Worm (Caenorhabditis elegans) whole organism, mixed stage, embryonic: ENCODE data around the gene dpy-17.

Experiments
- M03D4.4 ChIP-seq: sonication (generic microtip); optimal IDR thresholded peaks from 2 replicates; lab custom pipeline; 2017; ENCODE audit warnings: mild to moderate bottlenecking, missing genetic modification characterization, missing compliant biosample characterization
- bed-3 ChIP-seq: fragments of 200-800 bp; sonication (Bioruptor generic); optimal IDR thresholded peaks from 3 replicates; lab custom pipeline; 2018; ENCODE audit warnings: mild to moderate bottlenecking, missing genetic modification characterization, moderate library complexity, missing compliant biosample characterization
- blmp-1 ChIP-seq: fragments of 150-350 bp; optimal IDR thresholded peaks from 2 replicates; lab custom pipeline; 2014; ENCODE audit warnings: missing biosample characterization, missing genetic modification characterization
- ceh-39 ChIP-seq: fragments of 150-350 bp; optimal IDR thresholded peaks from 2 replicates; lab custom pipeline; 2014; ENCODE audit warnings: missing biosample characterization, missing genetic modification characterization
- ceh-43 ChIP-seq: fragments of 200-800 bp; sonication (Bioruptor generic); optimal IDR thresholded peaks from 2 replicates; lab custom pipeline; 2018; ENCODE audit warnings: mild to moderate bottlenecking, missing genetic modification characterization, moderate library complexity, missing compliant biosample characterization
- ceh-83 ChIP-seq: fragments of 200-800 bp; sonication (Bioruptor generic); optimal IDR thresholded peaks from 2 replicates; lab custom pipeline; 2018; ENCODE audit warnings: mild to moderate bottlenecking, missing genetic modification characterization, missing compliant biosample characterization
- ces-1 ChIP-seq: fragments of 150-350 bp; optimal IDR thresholded peaks from 2 replicates; lab custom pipeline; 2014; ENCODE audit warnings: missing biosample characterization, missing genetic modification reagents, missing genetic modification characterization
- cnd-1 ChIP-seq: fragments of 200-800 bp; sonication (Bioruptor generic); optimal IDR thresholded peaks from 2 replicates; lab custom pipeline; 2018; ENCODE audit warnings: mild to moderate bottlenecking, missing genetic modification characterization, missing compliant biosample characterization
- drap-1 ChIP-seq: fragments of 200-800 bp; sonication (Bioruptor generic); optimal IDR thresholded peaks from 3 replicates; lab custom pipeline; 2018; ENCODE audit warnings: mild to moderate bottlenecking, missing genetic modification characterization, missing compliant biosample characterization
- elt-1 ChIP-seq: sonication (generic microtip); optimal IDR thresholded peaks from 2 replicates; lab custom pipeline; 2017; ENCODE audit warnings: missing genetic modification characterization, mild to moderate bottlenecking, missing compliant biosample characterization, antibody characterized with exemption, moderate library complexity, borderline replicate concordance; ENCODE audit not compliant: insufficient read depth
- elt-3 ChIP-seq: fragments of 150-350 bp; optimal IDR thresholded peaks from 2 replicates; lab custom pipeline; 2014; ENCODE audit warnings: missing biosample characterization, missing genetic modification characterization
- flh-1 ChIP-seq: fragments of 200-800 bp; sonication (Bioruptor generic); optimal IDR thresholded peaks from 2 replicates; lab custom pipeline; 2018; ENCODE audit warnings: mild to moderate bottlenecking, missing genetic modification characterization, moderate library complexity, missing compliant biosample characterization
- ham-2 ChIP-seq: fragments of 200-800 bp; sonication (Bioruptor generic); optimal IDR thresholded peaks from 2 replicates; lab custom pipeline; 2018; ENCODE audit warnings: mild to moderate bottlenecking, missing genetic modification characterization, missing compliant biosample characterization
- hlh-1 ChIP-seq: fragments of 150-350 bp; optimal IDR thresholded peaks from 2 replicates; lab custom pipeline; 2014; ENCODE audit warnings: missing biosample characterization, missing genetic modification reagents, missing genetic modification characterization
- lin-13 ChIP-seq: fragments of 150-350 bp; optimal IDR thresholded peaks from 2 replicates; lab custom pipeline; 2014; ENCODE audit warnings: missing biosample characterization, missing genetic modification characterization
- lin-32 ChIP-seq: fragments of 200-800 bp; sonication (Bioruptor generic); optimal IDR thresholded peaks from 2 replicates; lab custom pipeline; 2018; ENCODE audit warnings: mild to moderate bottlenecking, missing genetic modification characterization, missing compliant biosample characterization
- lsy-2 ChIP-seq: fragments of 150-350 bp; optimal IDR thresholded peaks from 2 replicates; lab custom pipeline; 2014; ENCODE audit warnings: missing biosample characterization, missing genetic modification characterization
- mab-5 ChIP-seq: fragments of 150-350 bp; optimal IDR thresholded peaks from 2 replicates; lab custom pipeline; 2014; ENCODE audit warnings: missing biosample characterization, missing genetic modification characterization
- mep-1 ChIP-seq: fragments of 150-350 bp; optimal IDR thresholded peaks from 2 replicates; lab custom pipeline; 2017; ENCODE audit warnings: missing biosample characterization, missing genetic modification reagents, missing genetic modification characterization, inconsistent platforms
- mls-2 ChIP-seq: sonication (generic microtip); optimal IDR thresholded peaks from 2 replicates; lab custom pipeline; 2016; ENCODE audit warnings: mild to moderate bottlenecking, missing genetic modification characterization, moderate library complexity, missing compliant biosample characterization
- nhr-12 ChIP-seq: fragments of 150-350 bp; optimal IDR thresholded peaks from 2 replicates; lab custom pipeline; 2014; ENCODE audit warnings: missing biosample characterization, missing genetic modification characterization
- nhr-2 ChIP-seq: fragments of 150-350 bp; optimal IDR thresholded peaks from 2 replicates; lab custom pipeline; 2014; ENCODE audit warnings: missing biosample characterization, missing genetic modification characterization
- nhr-237 ChIP-seq: fragments of 150-350 bp; optimal IDR thresholded peaks from 2 replicates; lab custom pipeline; 2014; ENCODE audit warnings: missing biosample characterization, missing genetic modification characterization
- nhr-28 ChIP-seq: fragments of 150-350 bp; optimal IDR thresholded peaks from 2 replicates; lab custom pipeline; 2014; ENCODE audit warnings: missing biosample characterization, missing genetic modification characterization
- nhr-76 ChIP-seq: sonication (generic microtip); optimal IDR thresholded peaks from 2 replicates; lab custom pipeline; 2017; ENCODE audit warnings: missing biosample characterization, missing genetic modification characterization
- pha-4 ChIP-seq: fragments of 150-350 bp; optimal IDR thresholded peaks from 2 replicates; lab custom pipeline; 2018; ENCODE audit warnings: missing biosample characterization, missing genetic modification reagents, missing genetic modification characterization
- sem-2 ChIP-seq: fragments of 200-800 bp; sonication (Bioruptor generic); optimal IDR thresholded peaks from 2 replicates; lab custom pipeline; 2018; ENCODE audit warnings: mild to moderate bottlenecking, missing genetic modification characterization, missing compliant biosample characterization
- snpc-4 ChIP-seq: fragments of 150-350 bp; optimal IDR thresholded peaks from 2 replicates; lab custom pipeline; 2014; ENCODE audit warnings: missing biosample characterization, missing genetic modification characterization
- sptf-1 ChIP-seq: sonication (generic microtip); optimal IDR thresholded peaks from 2 replicates; lab custom pipeline; 2017; ENCODE audit warnings: mild to moderate bottlenecking, missing genetic modification characterization, moderate library complexity, missing compliant biosample characterization
- tbx-8 ChIP-seq: fragments of 200-800 bp; sonication (Bioruptor generic); optimal IDR thresholded peaks from 2 replicates; lab custom pipeline; 2018; ENCODE audit warnings: mild to moderate bottlenecking, missing genetic modification characterization, moderate library complexity, missing compliant biosample characterization
- unc-120 ChIP-seq: sonication (generic microtip); optimal IDR thresholded peaks from 2 replicates; lab custom pipeline; 2017; ENCODE audit warnings: missing genetic modification characterization, missing compliant biosample characterization; ENCODE audit not compliant: poor library complexity, severe bottlenecking
- unc-39 ChIP-seq: fragments of 150-350 bp; optimal IDR thresholded peaks from 2 replicates; lab custom pipeline; 2014; ENCODE audit warnings: missing biosample characterization, missing genetic modification characterization
- unc-62 ChIP-seq: fragments of 150-350 bp; optimal IDR thresholded peaks from 2 replicates; lab custom pipeline; 2014; ENCODE audit warnings: missing biosample characterization, missing genetic modification reagents, missing genetic modification characterization
- zip-8 ChIP-seq: fragments of 150-350 bp; optimal IDR thresholded peaks from 2 replicates; lab custom pipeline; 2014; ENCODE audit warnings: missing biosample characterization, missing genetic modification characterization
- ztf-11 ChIP-seq: fragments of 150-350 bp; optimal IDR thresholded peaks from 2 replicates; lab custom pipeline; 2014; ENCODE audit warnings: missing biosample characterization, missing genetic modification characterization

Gene dpy-17

ce11 chrIII:5102616-5103015 lies 4.5 kb upstream of the dpy-17 start, which contains the start of gene F54D8.6:
F54D8.6 (plus strand) TSS chrIII:5102985.
- TF ChIP-seq lsy-2 (tag; lab: Kevin White, UChicago) = peak; percentile 72
- TF ChIP-seq mep-1 (tag; lab: Kevin White, UChicago) = peak; percentile 13
- TF ChIP-seq sptf-1 = peak; percentile 1
- no peak for TF ChIP-seq ceh-43 (GFP tag; lab: Kevin White, UChicago)
- peak; percentile 24 for TF ChIP-seq nhr-237 (tag; lab: Kevin White, UChicago)
- peak; percentile 60 for TF ChIP-seq ces-1 (GFP tag; lab: Kevin White, UChicago)
- no peak for TF ChIP-seq ztf-11 (tag; lab: Kevin White, UChicago)
- peak; percentile 49 for TF ChIP-seq ceh-39 (tag; lab: Kevin White, UChicago)
- TF ChIP-seq unc-120 (tag; lab: Kevin White, UChicago) = no peak
- peak; percentile 28 for TF ChIP-seq pha-4 (tag; lab: Kevin White, UChicago)

ce11 chrIII:5105485-5105884 lies 1.6 kb upstream of the dpy-17 start:
- no peak for TF ChIP-seq unc-120 (tag; lab: Kevin White, UChicago)
- no peak for TF ChIP-seq elt-3 (tag; lab: Kevin White, UChicago)
- no peak for TF ChIP-seq ces-1 (GFP tag; lab: Kevin White, UChicago)
- no peak for TF ChIP-seq lin-32 (GFP tag; lab: Kevin White, UChicago)

ce11 chrIII:5107959-5108358 lies 829 bp downstream of the dpy-17 start:
- TF ChIP-seq sptf-1 (peak; percentile 65), mab-5 (no peak), sem-2 (GFP tag; lab: Kevin White, UChicago) (no peak), drap-1 (GFP tag; lab: Kevin White, UChicago) (no peak)

ce11 chrIII:5108746-5109145 lies 1.6 kb downstream of the dpy-17 start:
- TF ChIP-seq ham-2 (GFP tag; lab: Kevin White, UChicago) = no peak
- TF ChIP-seq sptf-1 = no peak
- no peak for TF ChIP-seq lin-13 (tag; lab: Kevin White, UChicago)
- TF ChIP-seq mep-1 (tag; lab: Kevin White, UChicago) = peak; percentile 76
- no peak for TF ChIP-seq snpc-4 (tag; lab: Kevin White, UChicago)
- no peak for TF ChIP-seq blmp-1 (tag; lab: Kevin White, UChicago)
- no peak for TF ChIP-seq M03D4.4 (tag; lab: Kevin White, UChicago)
- no peak for TF ChIP-seq lsy-2 (tag; lab: Kevin White, UChicago)
- TF ChIP-seq mab-5 = no peak
- no peak for TF ChIP-seq nhr-76 (tag; lab: Kevin White, UChicago)
- peak; percentile 79 for TF ChIP-seq lin-32 (GFP tag; lab: Kevin White, UChicago)
- no peak for TF ChIP-seq flh-1 (GFP tag; lab: Kevin White, UChicago)
- no peak for TF ChIP-seq unc-39 (tag; lab: Kevin White, UChicago)
- TF ChIP-seq nhr-12 (tag; lab: Kevin White, UChicago) = no peak
- TF ChIP-seq ceh-39 (tag; lab: Kevin White, UChicago) = no peak
- TF ChIP-seq ztf-11 (tag; lab: Kevin White, UChicago) = no peak
- TF ChIP-seq tbx-8 = no peak
- peak; percentile 55 for TF ChIP-seq elt-1 (tag; lab: Kevin White, UChicago)
- no peak for TF ChIP-seq elt-3 (tag; lab: Kevin White, UChicago)
- TF ChIP-seq hlh-1 (tag; lab: Kevin White, UChicago) = peak; percentile 99
- no peak for TF ChIP-seq ceh-83 (GFP tag; lab: Kevin White, UChicago)
- TF ChIP-seq nhr-2 (tag; lab: Kevin White, UChicago) = no peak
- no peak for TF ChIP-seq pha-4 (tag; lab: Kevin White, UChicago)
- no peak for TF ChIP-seq mls-2 (tag; lab: Kevin White, UChicago)
- no peak for TF ChIP-seq ceh-43 (GFP tag; lab: Kevin White, UChicago)
- no peak for TF ChIP-seq nhr-28 (tag; lab: Kevin White, UChicago)
- no peak for TF ChIP-seq bed-3
- TF ChIP-seq unc-120 (tag; lab: Kevin White, UChicago) = peak; percentile 40
- TF ChIP-seq nhr-237 (tag; lab: Kevin White, UChicago) = no peak
- peak; percentile 48 for TF ChIP-seq ces-1 (GFP tag; lab: Kevin White, UChicago)
- peak; percentile 84 for TF ChIP-seq cnd-1 (tag; lab: Kevin White, UChicago)
- no peak for TF ChIP-seq drap-1 (GFP tag; lab: Kevin White, UChicago)
- TF ChIP-seq sem-2 (GFP tag; lab: Kevin White, UChicago) = no peak
- TF ChIP-seq zip-8 (tag; lab: Kevin White, UChicago) = no peak
- TF ChIP-seq unc-62 = no peak
